Worm (Caenorhabditis elegans) whole organism, early embryonic: Measurements from ENCODE around the gene ocam-1.

Experiments used
- pes-1 ChIP-seq: fragments of 200-800 bp; sonication (Bioruptor generic); IDR thresholded peaks from 2 replicates; pipeline ENCODE4 v1.3.6; 2022; ENCODE audit warnings: missing genetic modification reagents, missing genetic modification characterization, missing compliant biosample characterization
- tra-4 ChIP-seq: sonication (generic microtip); optimal IDR thresholded peaks from 2 replicates; lab custom pipeline; 2017; ENCODE audit warnings: missing genetic modification characterization, missing compliant biosample characterization

ce11 chrV:14133002-14133763 lies 34.3 kb downstream of the ocam-1 start:
- TF ChIP-seq tra-4 (tag; lab: Kevin White, UChicago) (no peak), pes-1 (GFP tag; lab: Robert Waterston, UW) (no peak)
